Worm (Caenorhabditis elegans) whole organism, early embryonic: ENCODE results near the gene ZK686.3.

ENCODE experiments used
- B0310.2 ChIP-seq: sonication (generic microtip); optimal IDR thresholded peaks from 2 replicates; lab custom pipeline; 2016; ENCODE audit warnings: mild to moderate bottlenecking, missing genetic modification characterization, missing compliant biosample characterization
- aly-1 ChIP-seq: sonication (generic microtip); optimal IDR thresholded peaks from 2 replicates; lab custom pipeline; 2016; ENCODE audit warnings: missing genetic modification characterization, missing compliant biosample characterization
- ama-1 ChIP-seq: fragments of 150-350 bp; optimal IDR thresholded peaks from 2 replicates; lab custom pipeline; 2014
- ceh-36 ChIP-seq: sonication (generic microtip); optimal IDR thresholded peaks from 2 replicates; lab custom pipeline; 2016; ENCODE audit warnings: missing genetic modification characterization, inconsistent platforms, missing compliant biosample characterization
- ets-7 ChIP-seq: sonication (generic microtip); optimal IDR thresholded peaks from 2 replicates; lab custom pipeline; 2016; ENCODE audit warnings: missing genotype, missing genetic modification characterization, missing compliant biosample characterization
- flt-1 ChIP-seq: fragments of 200-800 bp; sonication (Bioruptor generic); IDR thresholded peaks from 2 replicates; pipeline ENCODE4 v1.3.6; 2022; ENCODE audit warnings: missing genetic modification characterization, missing compliant biosample characterization
- hmbx-1 ChIP-seq: sonication (generic microtip); optimal IDR thresholded peaks from 2 replicates; lab custom pipeline; 2016; ENCODE audit warnings: mild to moderate bottlenecking, missing genetic modification characterization, missing compliant biosample characterization
- hnd-1 ChIP-seq: sonication (generic microtip); optimal IDR thresholded peaks from 2 replicates; lab custom pipeline; 2016; ENCODE audit warnings: missing genetic modification characterization, missing compliant biosample characterization
- pes-1 ChIP-seq: fragments of 200-800 bp; sonication (Bioruptor generic); IDR thresholded peaks from 2 replicates; pipeline ENCODE4 v1.3.6; 2022; ENCODE audit warnings: missing genetic modification reagents, missing genetic modification characterization, missing compliant biosample characterization
- tbx-11 ChIP-seq: fragments of 200-800 bp; sonication (Bioruptor generic); IDR thresholded peaks from 2 replicates; pipeline ENCODE4 v1.3.6; 2022; ENCODE audit warnings: missing genetic modification characterization, missing compliant biosample characterization
- tra-4 ChIP-seq: sonication (generic microtip); optimal IDR thresholded peaks from 2 replicates; lab custom pipeline; 2017; ENCODE audit warnings: missing genetic modification characterization, missing compliant biosample characterization

ce11 chrIII:7792209-7792608, 23.3 kb upstream of the ZK686.3 start:
- TF ChIP-seq tra-4 (tag; lab: Kevin White, UChicago) (no peak), ets-7 (no peak), hmbx-1 (tag; lab: Kevin White, UChicago) (no peak), flt-1 (GFP tag; lab: Robert Waterston, UW) (no peak), pes-1 (no peak), ama-1 (lab: Kevin White, UChicago) (no peak), ceh-36 (tag; lab: Kevin White, UChicago) (no peak), B0310.2 (tag; lab: Kevin White, UChicago) (no peak), aly-1 (tag; lab: Kevin White, UChicago) (no peak), hnd-1 (tag; lab: Kevin White, UChicago) (no peak), tbx-11 (no peak)
